Fruit fly (Drosophila melanogaster) whole organism, wandering third instar larva: Measurements from ENCODE around the gene CG3437.

Source experiments
- Abd-B ChIP-seq: fragments of >200 bp; optimal IDR thresholded peaks from 2 replicates; lab custom pipeline; 2017; ENCODE audit warnings: missing biosample characterization, missing genetic modification characterization
- CG32264 ChIP-seq: fragments of 200-800 bp; sonication (Bioruptor generic); optimal IDR thresholded peaks from 2 replicates; lab custom pipeline; 2016; ENCODE audit warnings: missing biosample characterization, missing genetic modification characterization
- CG9705 ChIP-seq: fragments of 200-800 bp; sonication (Bioruptor generic); optimal IDR thresholded peaks from 2 replicates; lab custom pipeline; 2018; ENCODE audit warnings: missing biosample characterization, mild to moderate bottlenecking, missing genetic modification characterization
- CrebA ChIP-seq: fragments of 200-800 bp; sonication (Bioruptor generic); optimal IDR thresholded peaks from 2 replicates; lab custom pipeline; 2016; ENCODE audit warnings: missing biosample characterization, mild to moderate bottlenecking, missing genetic modification characterization, borderline replicate concordance
- Dfd ChIP-seq: fragments of >200 bp; optimal IDR thresholded peaks from 2 replicates; lab custom pipeline; 2017; ENCODE audit warnings: missing biosample characterization, missing genetic modification characterization
- Dif ChIP-seq: fragments of 200-275, 200-300 bp; sonication (Bioruptor generic); optimal IDR thresholded peaks from 2 replicates; lab custom pipeline; 2018; ENCODE audit warnings: missing biosample characterization, missing genetic modification characterization; ENCODE audit not compliant: partially characterized antibody
- GATAd ChIP-seq: sonication (Bioruptor generic); optimal IDR thresholded peaks from 2 replicates; lab custom pipeline; 2016; ENCODE audit warnings: missing biosample characterization, missing genetic modification characterization
- HLH106 ChIP-seq: fragments of 200-800 bp; optimal IDR thresholded peaks from 3 replicates; lab custom pipeline; 2019; ENCODE audit warnings: missing biosample characterization, mild to moderate bottlenecking, missing genetic modification characterization, moderate library complexity
- Hnf4 ChIP-seq: fragments of 200-800 bp; sonication (Bioruptor generic); optimal IDR thresholded peaks from 2 replicates; lab custom pipeline; 2016; ENCODE audit warnings: missing biosample characterization, mild to moderate bottlenecking, missing genetic modification characterization
- Hr78 ChIP-seq: fragments of >200 bp; optimal IDR thresholded peaks from 2 replicates; lab custom pipeline; 2017; ENCODE audit warnings: missing biosample characterization, missing genetic modification characterization
- Hr83 ChIP-seq: fragments of 200-300 bp; sonication (Bioruptor generic); optimal IDR thresholded peaks from 2 replicates; lab custom pipeline; 2016; ENCODE audit warnings: missing biosample characterization, mild to moderate bottlenecking, missing genetic modification characterization, moderate library complexity; ENCODE audit not compliant: poor library complexity, severe bottlenecking
- Jra ChIP-seq: sonication (Bioruptor generic); optimal IDR thresholded peaks from 2 replicates; lab custom pipeline; 2016; ENCODE audit warnings: missing biosample characterization, missing genetic modification characterization
- Mio ChIP-seq: sonication (Bioruptor generic); optimal IDR thresholded peaks from 2 replicates; lab custom pipeline; 2016; ENCODE audit warnings: missing biosample characterization, missing genetic modification characterization
- Myc ChIP-seq: fragments of >200 bp; optimal IDR thresholded peaks from 2 replicates; lab custom pipeline; 2017
- N ChIP-seq: fragments of >200 bp; optimal IDR thresholded peaks from 2 replicates; lab custom pipeline; 2018; ENCODE audit warnings: missing biosample characterization, missing external identifiers, missing genetic modification characterization
- OdsH ChIP-seq: fragments of 200-800 bp; sonication (Bioruptor generic); optimal IDR thresholded peaks from 2 replicates; lab custom pipeline; 2016; ENCODE audit warnings: missing biosample characterization, mild to moderate bottlenecking, missing genetic modification characterization
- Rel ChIP-seq, 2 experiments: fragments of 200-800 bp; sonication (Bioruptor generic) in 1 of 2; optimal IDR thresholded peaks; 2 replicates in 1 of 2; 3 replicates in 1 of 2; lab custom pipeline; 2016 to 2019; ENCODE audit warnings: mild to moderate bottlenecking in 2 of 2, missing biosample characterization in 2 of 2, missing genetic modification characterization in 2 of 2, moderate library complexity in 1 of 2
- Sp1 ChIP-seq: fragments of 200-800 bp; sonication (Bioruptor generic); optimal IDR thresholded peaks from 3 replicates; lab custom pipeline; 2019; ENCODE audit warnings: missing biosample characterization, mild to moderate bottlenecking, missing genetic modification characterization, moderate library complexity
- Vsx2 ChIP-seq: fragments of 200-300, 225-300 bp; sonication (Bioruptor generic); optimal IDR thresholded peaks from 2 replicates; lab custom pipeline; 2018; ENCODE audit warnings: missing biosample characterization, missing genetic modification characterization; ENCODE audit not compliant: partially characterized antibody
- br ChIP-seq: fragments of 200-800 bp; sonication (Bioruptor generic); optimal IDR thresholded peaks from 2 replicates; lab custom pipeline; 2016; ENCODE audit warnings: missing biosample characterization, missing genetic modification characterization
- brk ChIP-seq: fragments of 200-800 bp; sonication (Bioruptor generic); optimal IDR thresholded peaks from 2 replicates; lab custom pipeline; 2016; ENCODE audit warnings: missing biosample characterization, mild to moderate bottlenecking, missing genetic modification characterization
- dl ChIP-seq, 2 experiments: fragments of 175-275, 200-275 bp in 1 of 2; fragments of 200-275 bp in 1 of 2; sonication (Bioruptor generic); optimal IDR thresholded peaks; lab custom pipeline; 2018; ENCODE audit warnings: mild to moderate bottlenecking in 2 of 2, missing biosample characterization in 2 of 2, missing genetic modification characterization in 2 of 2, moderate library complexity in 2 of 2; ENCODE audit not compliant: partially characterized antibody in 2 of 2, insufficient read depth in 1 of 2
- dmrt93B ChIP-seq: fragments of 200-800 bp; sonication (Bioruptor generic); optimal IDR thresholded peaks from 2 replicates; lab custom pipeline; 2018; ENCODE audit warnings: missing biosample characterization, mild to moderate bottlenecking, missing genetic modification characterization
- dsf ChIP-seq: sonication (Bioruptor generic); optimal IDR thresholded peaks from 2 replicates; lab custom pipeline; 2016; ENCODE audit warnings: missing biosample characterization, missing genetic modification characterization, borderline replicate concordance
- ey ChIP-seq: fragments of 200-800 bp; sonication (Bioruptor generic); optimal IDR thresholded peaks from 2 replicates; lab custom pipeline; 2016; ENCODE audit warnings: missing biosample characterization, missing genetic modification characterization
- foxo ChIP-seq, 2 experiments: fragments of 200-800 bp; sonication (Bioruptor generic); optimal IDR thresholded peaks; 2 replicates in 1 of 2; 3 replicates in 1 of 2; lab custom pipeline; 2016 to 2017; ENCODE audit warnings: missing biosample characterization in 2 of 2, missing genetic modification characterization in 2 of 2
- fru ChIP-seq: fragments of 200-800 bp; sonication (Bioruptor generic); optimal IDR thresholded peaks from 3 replicates; lab custom pipeline; 2016; ENCODE audit warnings: missing biosample characterization, mild to moderate bottlenecking, missing genetic modification characterization
- h ChIP-seq: fragments of 200-800 bp; sonication (Bioruptor generic); optimal IDR thresholded peaks from 3 replicates; lab custom pipeline; 2016; ENCODE audit warnings: missing biosample characterization, mild to moderate bottlenecking, missing genetic modification characterization
- jim ChIP-seq: fragments of 175-275, 200-325 bp; sonication (Bioruptor generic); optimal IDR thresholded peaks from 2 replicates; lab custom pipeline; 2016; ENCODE audit warnings: missing biosample characterization, mild to moderate bottlenecking, missing genetic modification characterization
- lola ChIP-seq: fragments of >200 bp; optimal IDR thresholded peaks from 2 replicates; lab custom pipeline; 2017; ENCODE audit warnings: missing biosample characterization, missing genetic modification characterization
- pan ChIP-seq: fragments of >200 bp; optimal IDR thresholded peaks from 2 replicates; lab custom pipeline; 2017
- psq ChIP-seq: fragments of 200-800 bp; sonication (Bioruptor generic); optimal IDR thresholded peaks from 3 replicates; lab custom pipeline; 2017; ENCODE audit warnings: missing biosample characterization, mild to moderate bottlenecking, missing genetic modification characterization, moderate library complexity
- rgr ChIP-seq: fragments of 200-800 bp; sonication (Bioruptor generic); optimal IDR thresholded peaks from 3 replicates; lab custom pipeline; 2016; ENCODE audit warnings: missing biosample characterization, mild to moderate bottlenecking, missing genetic modification characterization
- sage ChIP-seq: fragments of 200-800 bp; sonication (Bioruptor generic); optimal IDR thresholded peaks from 2 replicates; lab custom pipeline; 2016; ENCODE audit warnings: missing biosample characterization, mild to moderate bottlenecking, missing genetic modification characterization
- sv ChIP-seq: fragments of 200-800 bp; sonication (Bioruptor generic); optimal IDR thresholded peaks from 3 replicates; lab custom pipeline; 2016; ENCODE audit warnings: missing biosample characterization, missing genetic modification characterization
- tai ChIP-seq: sonication (Bioruptor generic); optimal IDR thresholded peaks from 2 replicates; lab custom pipeline; 2016; ENCODE audit warnings: missing biosample characterization, missing genetic modification characterization
- usp ChIP-seq: fragments of >200 bp; optimal IDR thresholded peaks from 2 replicates; lab custom pipeline; 2017; ENCODE audit warnings: missing biosample characterization, missing genetic modification characterization
- woc ChIP-seq: sonication (Bioruptor generic); optimal IDR thresholded peaks from 2 replicates; lab custom pipeline; 2016; ENCODE audit warnings: missing biosample characterization, mild to moderate bottlenecking, missing genetic modification characterization

The CG3437 gene

dm6 chr3L:9457619-9458092 is at the start of gene CG3437:
TSS of gene CG3437 (minus strand) at chr3L:9457669.
- TF ChIP-seq woc (GFP tag; lab: Kevin White, UChicago) = peak; percentile 99
- TF ChIP-seq Vsx2 (GFP tag; lab: Kevin White, UChicago) = no peak
- no peak for TF ChIP-seq dl (GFP tag; optimal IDR thresholded peaks at IDR 0.05; lab: Kevin White, UChicago; ENCODE audit: insufficient read depth in 1 of 2, partially characterized antibody in 2 of 2)
- TF ChIP-seq Rel (GFP tag; optimal IDR thresholded peaks at IDR 0.05; lab: Kevin White, UChicago) = peak; percentile 95
- peak; percentile 89 for TF ChIP-seq Rel (tag; optimal IDR thresholded peaks at IDR 0.05; lab: Kevin White, UChicago)
- peak; percentile 99 for TF ChIP-seq CG9705 (GFP tag; lab: Kevin White, UChicago)
- TF ChIP-seq Sp1 (GFP tag; lab: Kevin White, UChicago) = peak; percentile 100
- TF ChIP-seq Jra (GFP tag; lab: Kevin White, UChicago) = peak; percentile 98
- TF ChIP-seq OdsH = peak; percentile 99
- peak; percentile 99 for TF ChIP-seq br (GFP tag; lab: Kevin White, UChicago)
- peak; percentile 99 for TF ChIP-seq Hr83 (GFP tag; lab: Kevin White, UChicago)
- TF ChIP-seq GATAd (GFP tag; lab: Kevin White, UChicago) = peak; percentile 98
- TF ChIP-seq Abd-B = no peak
- TF ChIP-seq HLH106 (tag; lab: Kevin White, UChicago) = peak; percentile 99
- peak; percentile 100 for TF ChIP-seq rgr (GFP tag; lab: Kevin White, UChicago)
- peak; percentile 97 for TF ChIP-seq Mio
- peak; percentile 96 for TF ChIP-seq dsf (GFP tag; lab: Kevin White, UChicago)
- TF ChIP-seq CG32264 (GFP tag; lab: Kevin White, UChicago) = peak; percentile 99
- peak; percentile 99 for TF ChIP-seq ey (GFP tag; lab: Kevin White, UChicago)
- no peak for TF ChIP-seq Hr78 (GFP tag; lab: Kevin White, UChicago)
- TF ChIP-seq fru (GFP tag; lab: Kevin White, UChicago) = peak; percentile 99
- peak; percentile 99 to 100 for TF ChIP-seq foxo (GFP tag; optimal IDR thresholded peaks at IDR 0.05; lab: Kevin White, UChicago)
- peak; percentile 91 for TF ChIP-seq jim (GFP tag; lab: Kevin White, UChicago)
- TF ChIP-seq h (GFP tag; lab: Kevin White, UChicago) = peak; percentile 99
- TF ChIP-seq Dif (GFP tag; lab: Kevin White, UChicago) = no peak
- no peak for TF ChIP-seq Myc
- peak; percentile 98 for TF ChIP-seq brk (GFP tag; lab: Kevin White, UChicago)
- peak; percentile 97 for TF ChIP-seq psq (GFP tag; lab: Kevin White, UChicago)
- TF ChIP-seq Hnf4 (GFP tag; lab: Kevin White, UChicago) = peak; percentile 99
- TF ChIP-seq Dfd (GFP tag; lab: Kevin White, UChicago) = peak; percentile 92
- TF ChIP-seq sv (GFP tag; lab: Kevin White, UChicago) = peak; percentile 98
- TF ChIP-seq tai (GFP tag; lab: Kevin White, UChicago) = no peak
- TF ChIP-seq dmrt93B (GFP tag; lab: Kevin White, UChicago) = peak; percentile 99
- no peak for TF ChIP-seq lola (GFP tag; lab: Kevin White, UChicago)
- TF ChIP-seq sage (GFP tag; lab: Kevin White, UChicago) = peak; percentile 98
- TF ChIP-seq, all 38 proteins: peak for 26

dm6 chr3L:9506421-9506820 is 49.0 kb upstream of the CG3437 start:
- no peak for TF ChIP-seq OdsH
- no peak for TF ChIP-seq fru (GFP tag; lab: Kevin White, UChicago)
- no peak for TF ChIP-seq sage (GFP tag; lab: Kevin White, UChicago)
- no peak for TF ChIP-seq pan (lab: Kevin White, UChicago)
- no peak for TF ChIP-seq Abd-B
- no peak for TF ChIP-seq woc (GFP tag; lab: Kevin White, UChicago)
- no peak for TF ChIP-seq ey (GFP tag; lab: Kevin White, UChicago)
- TF ChIP-seq sv (GFP tag; lab: Kevin White, UChicago) = no peak
- TF ChIP-seq Jra (GFP tag; lab: Kevin White, UChicago) = no peak
- no peak for TF ChIP-seq HLH106 (tag; lab: Kevin White, UChicago)
- no peak for TF ChIP-seq dmrt93B (GFP tag; lab: Kevin White, UChicago)
- TF ChIP-seq N = no peak
- no peak for TF ChIP-seq lola (GFP tag; lab: Kevin White, UChicago)
- no peak for TF ChIP-seq CG9705 (GFP tag; lab: Kevin White, UChicago)
- no peak for TF ChIP-seq CrebA (GFP tag; lab: Kevin White, UChicago)
- no peak for TF ChIP-seq usp
- TF ChIP-seq dsf (GFP tag; lab: Kevin White, UChicago) = no peak
- TF ChIP-seq GATAd (GFP tag; lab: Kevin White, UChicago) = no peak
- TF ChIP-seq Hr83 (GFP tag; lab: Kevin White, UChicago) = no peak
